Fruit fly (Drosophila melanogaster) whole organism, embryonic: Measurements from ENCODE around the gene Targ2.

Experiments used
- B-H1 ChIP-seq: fragments of 200-800 bp; sonication (Bioruptor generic); IDR thresholded peaks from 3 replicates; pipeline ENCODE4 v1.3.6; 2022; ENCODE audit warnings: missing biosample characterization, missing genetic modification characterization
- Blimp-1 ChIP-seq: fragments of 200-800 bp; sonication (Bioruptor generic); optimal IDR thresholded peaks from 3 replicates; lab custom pipeline; 2018; ENCODE audit warnings: missing biosample characterization, missing genetic modification characterization, mild to moderate bottlenecking, moderate library complexity, missing genetic modification reagents
- BtbVII ChIP-seq: fragments of 200-800 bp; sonication (Bioruptor generic); optimal IDR thresholded peaks from 3 replicates; lab custom pipeline; 2017; ENCODE audit warnings: missing biosample characterization, mild to moderate bottlenecking, missing genetic modification characterization
- CG13287 ChIP-seq: fragments of 200-800 bp; sonication (Bioruptor generic); IDR thresholded peaks from 2 replicates; pipeline ENCODE4 v1.3.6; 2022; ENCODE audit warnings: missing biosample characterization, missing genetic modification characterization; ENCODE audit not compliant: partially characterized antibody
- CG13296 ChIP-seq: fragments of 200-800 bp; sonication (Bioruptor generic); optimal IDR thresholded peaks from 3 replicates; lab custom pipeline; 2018; ENCODE audit warnings: missing biosample characterization, mild to moderate bottlenecking, missing genetic modification characterization
- CG1647 ChIP-seq: fragments of 200-800 bp; sonication (Bioruptor generic); optimal IDR thresholded peaks from 3 replicates; lab custom pipeline; 2016; ENCODE audit warnings: missing biosample characterization, missing genetic modification characterization
- CG1792 ChIP-seq: fragments of 200-800 bp; sonication (Bioruptor generic); optimal IDR thresholded peaks from 2 replicates; lab custom pipeline; 2016; ENCODE audit warnings: missing biosample characterization, missing genetic modification characterization
- CG1832 ChIP-seq: fragments of 200-800 bp; sonication (Bioruptor generic); optimal IDR thresholded peaks from 2 replicates; lab custom pipeline; 2017; ENCODE audit warnings: missing biosample characterization, mild to moderate bottlenecking, missing genetic modification characterization, inconsistent platforms
- CG2199 ChIP-seq: fragments of 200-800 bp; sonication (Bioruptor generic); IDR thresholded peaks from 3 replicates; pipeline ENCODE4 v1.3.6; 2022; ENCODE audit warnings: missing biosample characterization, missing genetic modification characterization
- CG2202 ChIP-seq: fragments of 200-800 bp; sonication (Bioruptor generic); optimal IDR thresholded peaks from 2 replicates; lab custom pipeline; 2018; ENCODE audit warnings: missing biosample characterization, mild to moderate bottlenecking, missing genetic modification characterization
- CG3407 ChIP-seq: fragments of 200-800 bp; sonication (Bioruptor generic); optimal IDR thresholded peaks from 2 replicates; lab custom pipeline; 2018; ENCODE audit warnings: missing biosample characterization, mild to moderate bottlenecking, missing genetic modification characterization
- CG42726 ChIP-seq: fragments of 200-800 bp; sonication (Bioruptor generic); IDR thresholded peaks from 2 replicates; pipeline ENCODE4 v1.3.6; 2022; ENCODE audit warnings: missing biosample characterization, missing genetic modification characterization; ENCODE audit not compliant: partially characterized antibody
- CG4820 ChIP-seq: fragments of 200-800 bp; sonication (Bioruptor generic); optimal IDR thresholded peaks from 3 replicates; lab custom pipeline; 2016; ENCODE audit warnings: missing biosample characterization, missing genetic modification characterization
- CG6175 ChIP-seq: fragments of 200-800 bp; sonication (Bioruptor generic); IDR thresholded peaks from 3 replicates; pipeline ENCODE4 v1.3.6; 2022; ENCODE audit warnings: missing biosample characterization, missing genetic modification characterization
- CG6254 ChIP-seq: fragments of 200-800 bp; sonication (Bioruptor generic); optimal IDR thresholded peaks from 3 replicates; lab custom pipeline; 2017; ENCODE audit warnings: mild to moderate bottlenecking, missing biosample characterization, missing genetic modification reagents, missing genetic modification characterization
- CG6683 ChIP-seq: fragments of 200-800 bp; sonication (Bioruptor generic); optimal IDR thresholded peaks from 2 replicates; lab custom pipeline; 2017; ENCODE audit warnings: missing biosample characterization, mild to moderate bottlenecking, missing genetic modification characterization, missing genetic modification reagents
- CG6791 ChIP-seq: fragments of 200-800 bp; sonication (Bioruptor generic); IDR thresholded peaks from 3 replicates; pipeline ENCODE4 v1.3.6; 2022; ENCODE audit warnings: missing biosample characterization, missing genetic modification characterization; ENCODE audit not compliant: partially characterized antibody
- CG8944 ChIP-seq: fragments of 200-800 bp; sonication (Bioruptor generic); optimal IDR thresholded peaks from 3 replicates; lab custom pipeline; 2016; ENCODE audit warnings: missing biosample characterization, missing genetic modification characterization
- CG9797 ChIP-seq: fragments of 200-800 bp; sonication (Bioruptor generic); optimal IDR thresholded peaks from 3 replicates; lab custom pipeline; 2018; ENCODE audit warnings: missing biosample characterization, mild to moderate bottlenecking, missing genetic modification characterization
- Dad ChIP-seq: fragments of 200-800 bp; sonication (Bioruptor generic); optimal IDR thresholded peaks from 3 replicates; lab custom pipeline; 2016; ENCODE audit warnings: missing biosample characterization, missing genetic modification characterization
- E2f2 ChIP-seq: fragments of 200-800 bp; sonication (Bioruptor generic); IDR thresholded peaks from 2 replicates; pipeline ENCODE4 v1.3.6; 2022; ENCODE audit warnings: missing biosample characterization, missing genetic modification characterization
- H2.0 ChIP-seq: fragments of 200-800 bp; sonication (Bioruptor generic); IDR thresholded peaks from 2 replicates; pipeline ENCODE4 v1.3.6; 2022; ENCODE audit warnings: missing biosample characterization, missing genetic modification characterization
- HLH54F ChIP-seq: fragments of 200-800 bp; sonication (Bioruptor generic); optimal IDR thresholded peaks from 3 replicates; lab custom pipeline; 2016; ENCODE audit warnings: missing biosample characterization, missing genetic modification characterization
- HLHmδ ChIP-seq: fragments of 200-800 bp; sonication (Bioruptor generic); optimal IDR thresholded peaks from 2 replicates; lab custom pipeline; 2018; ENCODE audit warnings: missing biosample characterization, mild to moderate bottlenecking, missing genetic modification characterization, moderate library complexity
- Hmr ChIP-seq: fragments of 200-800 bp; sonication (Bioruptor generic); optimal IDR thresholded peaks from 3 replicates; lab custom pipeline; 2017; ENCODE audit warnings: mild to moderate bottlenecking, missing biosample characterization, missing genetic modification reagents, missing genetic modification characterization
- Hr51 ChIP-seq, 2 experiments: fragments of 200-800 bp; sonication (Bioruptor generic); optimal IDR thresholded peaks; 2 replicates in 1 of 2; 3 replicates in 1 of 2; lab custom pipeline; 2016 to 2018; ENCODE audit warnings: missing biosample characterization in 2 of 2, missing genetic modification characterization in 2 of 2, mild to moderate bottlenecking in 1 of 2, moderate library complexity in 1 of 2
- MBD-R2 ChIP-seq: fragments of 200-800 bp; sonication (Bioruptor generic); IDR thresholded peaks from 2 replicates; pipeline ENCODE4 v1.3.6; 2022; ENCODE audit warnings: missing biosample characterization, missing genetic modification characterization
- Mad ChIP-seq: fragments of 200-800 bp; sonication (Bioruptor generic); optimal IDR thresholded peaks from 2 replicates; lab custom pipeline; 2016; ENCODE audit warnings: missing biosample characterization, missing genetic modification characterization
- PHDP ChIP-seq: fragments of 200-800 bp; sonication (Bioruptor generic); optimal IDR thresholded peaks from 3 replicates; lab custom pipeline; 2018; ENCODE audit warnings: missing biosample characterization, mild to moderate bottlenecking, missing genetic modification characterization, moderate library complexity
- Scr ChIP-seq: fragments of 200-800 bp; sonication (Bioruptor generic); IDR thresholded peaks from 2 replicates; pipeline ENCODE4 v1.3.6; 2022; ENCODE audit warnings: missing biosample characterization, missing genetic modification characterization; ENCODE audit not compliant: partially characterized antibody
- Side ChIP-seq: fragments of 200-800 bp; sonication (Bioruptor generic); optimal IDR thresholded peaks from 2 replicates; lab custom pipeline; 2016; ENCODE audit warnings: missing biosample characterization, missing genetic modification characterization
- Ssrp ChIP-seq: fragments of 200-800 bp; sonication (Bioruptor generic); optimal IDR thresholded peaks from 2 replicates; lab custom pipeline; 2018; ENCODE audit warnings: missing biosample characterization, mild to moderate bottlenecking, missing genetic modification characterization, moderate library complexity
- Taf1 ChIP-seq: fragments of 200-800 bp; sonication (Bioruptor generic); IDR thresholded peaks from 2 replicates; pipeline ENCODE4 v1.3.6; 2022; ENCODE audit warnings: missing biosample characterization, missing genetic modification characterization
- Trl ChIP-seq, 3 experiments: fragments of >200 bp in 2 of 3; fragments of 200-800 bp in 1 of 3; sonication (Bioruptor generic) in 1 of 3; optimal IDR thresholded peaks; 2 replicates in 1 of 3; 3 replicates in 2 of 3; lab custom pipeline; 2016 to 2017; ENCODE audit warnings: missing biosample characterization in 1 of 3, missing genetic modification characterization in 1 of 3
- ac ChIP-seq: fragments of 200-800 bp; sonication (Bioruptor generic); optimal IDR thresholded peaks from 3 replicates; lab custom pipeline; 2017; ENCODE audit warnings: missing biosample characterization, mild to moderate bottlenecking, missing genetic modification characterization
- ash1 ChIP-seq: fragments of 200-800 bp; sonication (Bioruptor generic); optimal IDR thresholded peaks from 2 replicates; lab custom pipeline; 2018; ENCODE audit warnings: missing biosample characterization, mild to moderate bottlenecking, missing genetic modification characterization
- ato ChIP-seq: fragments of 200-800 bp; sonication (Bioruptor generic); IDR thresholded peaks from 2 replicates; pipeline ENCODE4 v1.3.6; 2022; ENCODE audit warnings: missing biosample characterization, missing genetic modification characterization; ENCODE audit not compliant: partially characterized antibody
- bigmax ChIP-seq: fragments of 200-800 bp; sonication (Bioruptor generic); optimal IDR thresholded peaks from 2 replicates; lab custom pipeline; 2018; ENCODE audit warnings: missing biosample characterization, mild to moderate bottlenecking, missing genetic modification characterization
- bsh ChIP-seq, 2 experiments: fragments of 200-800 bp; sonication (Bioruptor generic); optimal IDR thresholded peaks; 2 replicates each; lab custom pipeline; 2017 to 2018; ENCODE audit warnings: mild to moderate bottlenecking in 2 of 2, missing biosample characterization in 2 of 2, missing genetic modification characterization in 2 of 2, moderate library complexity in 1 of 2
- crp ChIP-seq, 2 experiments: fragments of 200-800 bp; sonication (Bioruptor generic); optimal IDR thresholded peaks; 2 replicates in 1 of 2; 3 replicates in 1 of 2; lab custom pipeline; 2017; ENCODE audit warnings: missing biosample characterization in 2 of 2, missing genetic modification characterization in 2 of 2, mild to moderate bottlenecking in 1 of 2, moderate library complexity in 1 of 2
- da ChIP-seq: fragments of 200-800 bp; sonication (Bioruptor generic); optimal IDR thresholded peaks from 2 replicates; lab custom pipeline; 2016; ENCODE audit warnings: missing biosample characterization, missing genetic modification characterization
- gcm2 ChIP-seq: fragments of 200-800 bp; sonication (Bioruptor generic); optimal IDR thresholded peaks from 2 replicates; lab custom pipeline; 2016; ENCODE audit warnings: missing biosample characterization, missing genetic modification characterization
- h ChIP-seq: fragments of >200 bp; optimal IDR thresholded peaks from 2 replicates; lab custom pipeline; 2017
- ham ChIP-seq: fragments of 200-800 bp; sonication (Bioruptor generic); IDR thresholded peaks from 2 replicates; pipeline ENCODE4 v1.3.6; 2022; ENCODE audit warnings: missing biosample characterization, missing genetic modification characterization
- pho ChIP-seq: fragments of 200-800 bp; sonication (Bioruptor generic); optimal IDR thresholded peaks from 2 replicates; lab custom pipeline; 2016; ENCODE audit warnings: missing biosample characterization, missing genetic modification characterization
- pros ChIP-seq: fragments of 200-800 bp; sonication (Bioruptor generic); optimal IDR thresholded peaks from 3 replicates; lab custom pipeline; 2019; ENCODE audit warnings: missing biosample characterization, mild to moderate bottlenecking, missing genetic modification characterization, moderate library complexity
- sens ChIP-seq: fragments of 200-800 bp; sonication (Bioruptor generic); peaks from one replicate; lab custom pipeline; 2016; ENCODE audit warnings: missing biosample characterization, missing genetic modification characterization
- sim ChIP-seq: fragments of 200-800 bp; sonication (Bioruptor generic); IDR thresholded peaks from 2 replicates; pipeline ENCODE4 v1.3.6; 2022; ENCODE audit warnings: missing biosample characterization, missing genetic modification characterization
- ssp ChIP-seq: fragments of 200-800 bp; sonication (Bioruptor generic); IDR thresholded peaks from 2 replicates; pipeline ENCODE4 v1.3.6; 2022; ENCODE audit warnings: missing biosample characterization, missing genetic modification characterization
- trem ChIP-seq: fragments of 200-800 bp; optimal IDR thresholded peaks from 3 replicates; lab custom pipeline; 2019; ENCODE audit warnings: missing biosample characterization, mild to moderate bottlenecking, missing genetic modification characterization, moderate library complexity

Gene Targ2

DNA sequence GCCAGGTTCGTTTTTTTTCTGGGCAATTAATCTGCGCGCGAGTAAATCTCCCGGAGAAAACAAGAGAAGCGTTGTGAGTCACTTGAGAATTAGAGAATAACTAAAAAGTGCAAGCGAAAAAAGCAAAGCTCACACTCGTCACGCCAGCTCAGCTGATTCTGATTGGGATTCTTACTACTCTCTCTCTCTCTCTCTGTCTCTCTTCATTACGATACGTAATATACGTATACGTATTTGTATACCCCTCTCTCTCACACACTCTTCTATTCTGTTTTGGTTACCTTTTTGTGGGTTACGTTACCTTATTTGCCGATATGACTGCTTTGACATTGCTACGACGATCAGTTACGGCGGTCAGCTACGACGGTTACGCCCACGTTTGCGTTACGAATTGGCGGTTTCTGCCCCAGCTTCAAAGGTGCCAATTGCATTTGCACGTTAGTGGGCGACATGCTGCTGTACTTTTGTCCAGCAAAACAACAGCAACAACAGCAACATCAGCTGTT, at the start of gene Targ2, which contains the start of the genes Targ1 and CG10512:
Gene Targ2 (minus strand): TSS at position 456 of the 506 bp plus-strand sequence.
Gene Targ1 (minus strand): TSS at position 106 of the 506 bp plus-strand sequence.
Gene CG10512 (plus strand): TSS at position 144 of the 506 bp plus-strand sequence.
- no peak for TF ChIP-seq H2.0 (GFP tag; lab: Robert Waterston, UW)
- no peak for TF ChIP-seq h (lab: Kevin White, UChicago)
- no peak for TF ChIP-seq B-H1
- no peak for TF ChIP-seq ham (GFP tag; lab: Robert Waterston, UW)
- TF ChIP-seq Scr (GFP tag; lab: Robert Waterston, UW) = no peak
- TF ChIP-seq bsh (GFP tag; optimal IDR thresholded peaks at IDR 0.05; lab: Kevin White, UChicago) = peak in 1 of 2 experiments; percentile 50
- TF ChIP-seq CG6175 (GFP tag; lab: Robert Waterston, UW) = no peak
- TF ChIP-seq Hmr = peak; percentile 4
- no peak for TF ChIP-seq MBD-R2 (GFP tag; lab: Robert Waterston, UW)
- peak; percentile 11 for TF ChIP-seq bigmax (GFP tag; lab: Kevin White, UChicago)
- TF ChIP-seq E2f2 = no peak
- no peak for TF ChIP-seq CG2202 (tag; lab: Kevin White, UChicago)
- TF ChIP-seq CG6791 (GFP tag; lab: Robert Waterston, UW) = no peak
- TF ChIP-seq Dad (GFP tag; lab: Kevin White, UChicago) = no peak
- TF ChIP-seq ato (GFP tag; lab: Robert Waterston, UW) = no peak
- TF ChIP-seq HLH54F (GFP tag; lab: Kevin White, UChicago) = no peak
- TF ChIP-seq sim (GFP tag; lab: Robert Waterston, UW) = no peak
- TF ChIP-seq ac = no peak
- no peak for TF ChIP-seq gcm2
- TF ChIP-seq CG6254 (GFP tag; lab: Kevin White, UChicago) = no peak
- no peak for TF ChIP-seq pros (GFP tag; lab: Kevin White, UChicago)
- no peak for TF ChIP-seq trem
- TF ChIP-seq Hr51 (GFP tag; optimal IDR thresholded peaks at IDR 0.05; lab: Kevin White, UChicago) = no peak
- no peak for TF ChIP-seq Ssrp (tag; lab: Kevin White, UChicago)
- 0 out of 2 replicates have a peak, but pooled peaks have one; percentile 21 for TF ChIP-seq CG13287 (GFP tag; lab: Robert Waterston, UW)
- TF ChIP-seq Mad (GFP tag; lab: Kevin White, UChicago) = no peak
- peak; percentile 22 for TF ChIP-seq Blimp-1 (GFP tag; lab: Kevin White, UChicago)
- no peak for TF ChIP-seq PHDP (tag; lab: Kevin White, UChicago)
- TF ChIP-seq pho = no peak
- no peak for TF ChIP-seq CG4820 (GFP tag; lab: Kevin White, UChicago)
- peak; percentile 45 for TF ChIP-seq sens (GFP tag; lab: Kevin White, UChicago)
- no peak for TF ChIP-seq CG6683
- no peak for TF ChIP-seq Taf1
- TF ChIP-seq Trl (optimal IDR thresholded peaks at IDR 0.05; lab: Kevin White, UChicago) = peak; percentile 52 to 89
- TF ChIP-seq Trl (GFP tag; optimal IDR thresholded peaks at IDR 0.05; lab: Kevin White, UChicago) = no peak
- no peak for TF ChIP-seq da (GFP tag; lab: Kevin White, UChicago)
- TF ChIP-seq ash1 = no peak
- TF ChIP-seq HLHmδ = no peak
- TF ChIP-seq Side (GFP tag; lab: Kevin White, UChicago) = no peak
- no peak for TF ChIP-seq CG8944
- TF ChIP-seq CG9797 = no peak
- TF ChIP-seq CG3407 (GFP tag; lab: Kevin White, UChicago) = no peak
- TF ChIP-seq ssp (GFP tag; lab: Robert Waterston, UW) = no peak
- TF ChIP-seq CG42726 (GFP tag; lab: Robert Waterston, UW) = no peak
- TF ChIP-seq CG2199 (GFP tag; lab: Robert Waterston, UW) = 0 out of 3 replicates have a peak, but pooled peaks have one; percentile 17
- no peak for TF ChIP-seq CG13296 (GFP tag; lab: Kevin White, UChicago)
- TF ChIP-seq BtbVII (GFP tag; lab: Kevin White, UChicago) = no peak
- peak in 1 of 2 experiments; percentile 49 for TF ChIP-seq crp (GFP tag; optimal IDR thresholded peaks at IDR 0.05; lab: Kevin White, UChicago)
- TF ChIP-seq CG1832 (GFP tag; lab: Kevin White, UChicago) = peak; percentile 28
- TF ChIP-seq CG1792 (GFP tag; lab: Kevin White, UChicago) = no peak
- no peak for TF ChIP-seq CG1647 (GFP tag; lab: Kevin White, UChicago)
